Fruit fly (Drosophila melanogaster) whole organism, embryonic: ENCODE measurements around the gene CG16965.

Source experiments
- CG10565 ChIP-seq: fragments of 200-800 bp; sonication (Bioruptor generic); optimal IDR thresholded peaks from 3 replicates; lab custom pipeline; 2016; ENCODE audit warnings: missing biosample characterization, mild to moderate bottlenecking, missing genetic modification characterization
- CG13894 ChIP-seq: fragments of 200-800 bp; sonication (Bioruptor generic); optimal IDR thresholded peaks from 3 replicates; lab custom pipeline; 2018; ENCODE audit warnings: missing biosample characterization, mild to moderate bottlenecking, missing genetic modification characterization, moderate library complexity
- CG5180 ChIP-seq: fragments of 200-800 bp; sonication (Bioruptor generic); optimal IDR thresholded peaks from 3 replicates; lab custom pipeline; 2017; ENCODE audit warnings: missing biosample characterization, missing genetic modification characterization, mild to moderate bottlenecking, moderate library complexity, missing genetic modification reagents
- CG7745 ChIP-seq: fragments of 200-800 bp; sonication (Bioruptor generic); optimal IDR thresholded peaks from 2 replicates; lab custom pipeline; 2018; ENCODE audit warnings: missing biosample characterization, mild to moderate bottlenecking, missing genetic modification characterization, moderate library complexity
- CoRest ChIP-seq: fragments of 200-800 bp; sonication (Bioruptor generic); optimal IDR thresholded peaks from 3 replicates; lab custom pipeline; 2018; ENCODE audit warnings: missing biosample characterization, mild to moderate bottlenecking, missing genetic modification characterization, moderate library complexity
- pzg ChIP-seq: fragments of 200-800 bp; sonication (Bioruptor generic); optimal IDR thresholded peaks from 3 replicates; lab custom pipeline; 2018; ENCODE audit warnings: missing biosample characterization, mild to moderate bottlenecking, missing genetic modification characterization, moderate library complexity
- usp ChIP-seq: fragments of >200 bp; optimal IDR thresholded peaks from 2 replicates; lab custom pipeline; 2017; ENCODE audit warnings: missing biosample characterization, missing genetic modification characterization

DNA sequence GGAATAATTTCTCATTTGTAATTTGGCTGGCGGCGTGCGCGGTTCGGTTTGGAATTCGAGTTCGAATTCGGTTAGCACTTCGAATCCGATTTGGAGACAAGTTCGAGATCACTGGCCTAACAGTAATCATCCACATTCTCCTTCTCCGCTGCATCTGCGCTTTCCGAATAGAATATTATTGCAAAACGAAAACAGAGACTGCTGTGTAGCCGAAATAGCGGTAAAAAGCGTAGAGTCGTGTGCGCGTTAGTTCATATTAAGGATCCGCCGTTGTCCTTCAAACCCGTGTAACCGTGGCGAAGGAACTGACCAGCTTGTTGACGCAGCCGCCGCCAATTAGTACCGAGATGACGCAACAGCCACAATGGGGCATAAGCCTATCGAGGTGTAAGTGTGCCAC, 46.0 kb downstream of the CG16965 start, which contains the start of gene dmGlut:
- no peak for TF ChIP-seq usp (GFP tag; lab: Kevin White, UChicago)
- TF ChIP-seq pzg (GFP tag; lab: Kevin White, UChicago): no peak
- TF ChIP-seq CG10565 (GFP tag; lab: Kevin White, UChicago): no peak
- no peak for TF ChIP-seq CG5180 (GFP tag; lab: Kevin White, UChicago)
- no peak for TF ChIP-seq CG7745 (tag; lab: Kevin White, UChicago)
- no peak for TF ChIP-seq CoRest (tag; lab: Kevin White, UChicago)
- no peak for TF ChIP-seq CG13894 (tag; lab: Kevin White, UChicago)
